Worm (Caenorhabditis elegans) whole organism, midembryonic: ENCODE data around the gene C04G6.2.

Experiments
- T22C8.4 ChIP-seq: fragments of 200-800 bp; sonication (Bioruptor generic); IDR thresholded peaks from 2 replicates; pipeline ENCODE4 v1.3.6; 2022; ENCODE audit warnings: missing genetic modification characterization, missing compliant biosample characterization
- cog-1 ChIP-seq: sonication (generic microtip); optimal IDR thresholded peaks from 2 replicates; lab custom pipeline; 2016; ENCODE audit warnings: missing genetic modification characterization, missing compliant biosample characterization
- flt-1 ChIP-seq: fragments of 200-800 bp; sonication (Bioruptor generic); IDR thresholded peaks from 2 replicates; pipeline ENCODE4 v1.3.6; 2022; ENCODE audit warnings: missing genetic modification characterization, missing compliant biosample characterization
- klf-2 ChIP-seq: fragments of 200-800 bp; sonication (Bioruptor generic); conservative IDR thresholded peaks from 2 replicates; pipeline ENCODE4 v1.3.6; 2022; ENCODE audit warnings: missing genetic modification reagents, missing genetic modification characterization, missing compliant biosample characterization
- med-1 ChIP-seq: sonication (generic microtip); optimal IDR thresholded peaks from 2 replicates; lab custom pipeline; 2017; ENCODE audit warnings: missing genetic modification characterization, mild to moderate bottlenecking, missing compliant biosample characterization, antibody characterized with exemption, missing genetic modification reagents; ENCODE audit not compliant: insufficient read depth
- ref-1 ChIP-seq: fragments of 200-800 bp; sonication (Bioruptor generic); conservative IDR thresholded peaks from 2 replicates; pipeline ENCODE4 v1.3.6; 2022; ENCODE audit warnings: missing genetic modification reagents, missing genetic modification characterization, missing compliant biosample characterization
- tab-1 ChIP-seq: fragments of 200-800 bp; sonication (Bioruptor generic); IDR thresholded peaks from 2 replicates; pipeline ENCODE4 v1.3.6; 2022; ENCODE audit warnings: missing genetic modification characterization, missing compliant biosample characterization
- ztf-23 ChIP-seq: fragments of 200-800 bp; sonication (Bioruptor generic); IDR thresholded peaks from 2 replicates; pipeline ENCODE4 v1.3.6; 2022; ENCODE audit warnings: missing genetic modification reagents, missing genetic modification characterization, missing compliant biosample characterization
- ztf-29 ChIP-seq: fragments of 200-800 bp; sonication (Bioruptor generic); IDR thresholded peaks from 2 replicates; pipeline ENCODE4 v1.3.6; 2022; ENCODE audit warnings: missing genetic modification reagents, missing genetic modification characterization, missing compliant biosample characterization

C04G6.2 gene

ce11 chrII:5092362-5093281 lies at the start of gene C04G6.2:
TSS of gene C04G6.2 (plus strand) at chrII:5093231.
- TF ChIP-seq flt-1 (no peak), cog-1 (peak; percentile 82)

- TF ChIP-seq med-1 (GFP tag; lab: Kevin White, UChicago) (no peak), tab-1 (no peak), ref-1 (GFP tag; lab: Robert Waterston, UW) (no peak), klf-2 (GFP tag; lab: Robert Waterston, UW) (no peak), cog-1 (no peak), ztf-29 (GFP tag; lab: Robert Waterston, UW) (no peak), T22C8.4 (GFP tag; lab: Robert Waterston, UW) (no peak), flt-1 (no peak), ztf-23 (GFP tag; lab: Robert Waterston, UW) (no peak)
These were observed 46.5 kb upstream of the C04G6.2 start for ce11 chrII:5046209-5047200.

- TF ChIP-seq cog-1, result peak; percentile 7
- TF ChIP-seq klf-2 (GFP tag; lab: Robert Waterston, UW), result no peak
These were observed 45.8 kb upstream of the C04G6.2 start for ce11 chrII:5047279-5047678.

ce11 chrII:5048185-5048795 lies 44.7 kb upstream of the C04G6.2 start:
- TF ChIP-seq med-1 (GFP tag; lab: Kevin White, UChicago) (no peak), ztf-29 (GFP tag; lab: Robert Waterston, UW) (no peak), ztf-23 (GFP tag; lab: Robert Waterston, UW) (no peak), flt-1 (no peak), klf-2 (GFP tag; lab: Robert Waterston, UW) (no peak), T22C8.4 (GFP tag; lab: Robert Waterston, UW) (no peak), ref-1 (GFP tag; lab: Robert Waterston, UW) (no peak), tab-1 (no peak), cog-1 (no peak)

ce11 chrII:5049249-5049648 lies 43.8 kb upstream of the C04G6.2 start:
- no peak for TF ChIP-seq flt-1

ce11 chrII:5049865-5050342 lies 43.1 kb upstream of the C04G6.2 start, which contains the start of gene F33G12.6:
TSS of gene F33G12.6 (plus strand) at chrII:5049915.
- TF ChIP-seq tab-1 (no peak), ztf-29 (GFP tag; lab: Robert Waterston, UW) (no peak), klf-2 (GFP tag; lab: Robert Waterston, UW) (no peak), ref-1 (GFP tag; lab: Robert Waterston, UW) (no peak), ztf-23 (GFP tag; lab: Robert Waterston, UW) (no peak), flt-1 (no peak), med-1 (GFP tag; lab: Kevin White, UChicago) (no peak), T22C8.4 (GFP tag; lab: Robert Waterston, UW) (no peak), cog-1 (no peak)

- no peak for TF ChIP-seq tab-1
- TF ChIP-seq ref-1 (GFP tag; lab: Robert Waterston, UW), result no peak
- TF ChIP-seq cog-1, result no peak
- TF ChIP-seq klf-2 (GFP tag; lab: Robert Waterston, UW), result no peak
- TF ChIP-seq T22C8.4 (GFP tag; lab: Robert Waterston, UW), result no peak
- TF ChIP-seq med-1 (GFP tag; lab: Kevin White, UChicago), result no peak
- TF ChIP-seq flt-1, result no peak
- TF ChIP-seq ztf-23 (GFP tag; lab: Robert Waterston, UW), result no peak
- TF ChIP-seq ztf-29 (GFP tag; lab: Robert Waterston, UW), result no peak
These were observed 42.3 kb upstream of the C04G6.2 start for ce11 chrII:5050776-5051175.

- TF ChIP-seq T22C8.4 (GFP tag; lab: Robert Waterston, UW), result peak; percentile 72; the same call in 1 of the 2 replicates
- peak; percentile 65 for TF ChIP-seq cog-1
- no peak for TF ChIP-seq med-1 (GFP tag; lab: Kevin White, UChicago)
- peak; percentile 83 for TF ChIP-seq ztf-23 (GFP tag; lab: Robert Waterston, UW)
- peak; percentile 77 for TF ChIP-seq flt-1
- TF ChIP-seq klf-2 (GFP tag; lab: Robert Waterston, UW), result no peak
These were observed 37.8 kb upstream of the C04G6.2 start, which contains the start of the genes ify-1 and rpl-22 for ce11 chrII:5055129-5055666. TSS of gene ify-1 (minus strand) at chrII:5055179. TSS of gene rpl-22 (plus strand) at chrII:5055616.

- TF ChIP-seq klf-2 (GFP tag; lab: Robert Waterston, UW), result no peak
- TF ChIP-seq med-1 (GFP tag; lab: Kevin White, UChicago), result no peak
- no peak for TF ChIP-seq ztf-23 (GFP tag; lab: Robert Waterston, UW)
- TF ChIP-seq cog-1, result no peak
- TF ChIP-seq ztf-29 (GFP tag; lab: Robert Waterston, UW), result no peak
- no peak for TF ChIP-seq flt-1
- TF ChIP-seq ref-1 (GFP tag; lab: Robert Waterston, UW), result no peak
- no peak for TF ChIP-seq tab-1
- TF ChIP-seq T22C8.4 (GFP tag; lab: Robert Waterston, UW), result no peak
These were observed 36.8 kb upstream of the C04G6.2 start for ce11 chrII:5056254-5056653.
